Worm (Caenorhabditis elegans) whole organism, L4/young adult: ENCODE results near the gene Y105C5B.18.

ENCODE experiments used
- W03F9.2 ChIP-seq: fragments of 150-350 bp; optimal IDR thresholded peaks from 2 replicates; lab custom pipeline; 2014; ENCODE audit warnings: missing biosample characterization, missing genetic modification characterization
- him-1 ChIP-seq: sonication (generic microtip); optimal IDR thresholded peaks from 2 replicates; lab custom pipeline; 2016; ENCODE audit warnings: missing genotype, missing genetic modification reagents, missing genetic modification characterization, missing compliant biosample characterization

- TF ChIP-seq him-1 (tag; lab: Kevin White, UChicago) (no peak), W03F9.2 (tag; lab: Kevin White, UChicago) (no peak)
Measured at ce11 chrIV:15937088-15937487, 27.3 kb upstream of the Y105C5B.18 start.
